Worm (Caenorhabditis elegans) whole organism, L1 larva: Measurements from ENCODE around the gene cyp-34A8.
A peak's percentile ranks its signal among the peaks of the same experiment; 100 is the strongest.

Experiments
- C04F5.9 ChIP-seq: sonication (generic microtip); optimal IDR thresholded peaks from 2 replicates; lab custom pipeline; 2016; ENCODE audit warnings: missing genetic modification characterization, missing compliant biosample characterization
- C16A3.4 ChIP-seq: fragments of 150-350 bp; optimal IDR thresholded peaks from 2 replicates; lab custom pipeline; 2014; ENCODE audit warnings: missing biosample characterization, missing genetic modification characterization
- C34B4.2 ChIP-seq: sonication (generic microtip); optimal IDR thresholded peaks from 2 replicates; lab custom pipeline; 2017; ENCODE audit warnings: mild to moderate bottlenecking, missing genetic modification characterization, missing compliant biosample characterization
- Y116A8C.19 ChIP-seq: sonication (generic microtip); optimal IDR thresholded peaks from 2 replicates; lab custom pipeline; 2016; ENCODE audit warnings: missing compliant biosample characterization, missing genetic modification characterization, borderline replicate concordance
- alr-1 ChIP-seq: fragments of 200-800 bp; sonication (Bioruptor generic); optimal IDR thresholded peaks from 2 replicates; lab custom pipeline; 2018; ENCODE audit warnings: borderline replicate concordance, mild to moderate bottlenecking, missing genetic modification characterization, missing compliant biosample characterization
- aly-2 ChIP-seq: fragments of 150-350 bp; optimal IDR thresholded peaks from 2 replicates; lab custom pipeline; 2014; ENCODE audit warnings: missing biosample characterization, missing genetic modification characterization
- blmp-1 ChIP-seq: fragments of 150-350 bp; optimal IDR thresholded peaks from 2 replicates; lab custom pipeline; 2014; ENCODE audit warnings: missing biosample characterization, missing genetic modification characterization
- ces-1 ChIP-seq: fragments of 150-350 bp; optimal IDR thresholded peaks from 2 replicates; lab custom pipeline; 2014; ENCODE audit warnings: missing biosample characterization, missing genetic modification reagents, missing genetic modification characterization
- dpl-1 ChIP-seq, 3 experiments: fragments of 150-350 bp in 2 of 3; sonication (generic microtip) in 1 of 3; optimal IDR thresholded peaks; 2 replicates each; lab custom pipeline; 2014 to 2017; ENCODE audit warnings: missing biosample characterization in 3 of 3, missing genetic modification characterization in 3 of 3, missing genetic modification reagents in 3 of 3
- efl-1 ChIP-seq, 4 experiments: fragments of 150-350 bp; optimal IDR thresholded peaks in 3 of 4; peaks in 1 of 4; 1 replicate in 1 of 4; 2 replicates in 3 of 4; lab custom pipeline; 2014; ENCODE audit warnings: missing biosample characterization in 2 of 4, missing genetic modification characterization in 2 of 4, missing genetic modification reagents in 2 of 4
- egl-13 ChIP-seq: sonication (generic microtip); optimal IDR thresholded peaks from 2 replicates; lab custom pipeline; 2016; ENCODE audit warnings: missing genotype, missing genetic modification reagents, missing genetic modification characterization, missing compliant biosample characterization
- egl-27 ChIP-seq, 2 experiments: fragments of 150-350 bp in 1 of 2; sonication (generic microtip); optimal IDR thresholded peaks; 3 replicates each; lab custom pipeline; 2017 to 2018; ENCODE audit warnings: missing biosample characterization in 2 of 2, missing genetic modification characterization in 2 of 2, missing genetic modification reagents in 2 of 2
- elt-3 ChIP-seq, 6 experiments: fragments of 150-350 bp in 1 of 6; sonication (generic microtip); optimal IDR thresholded peaks; 2 replicates each; lab custom pipeline; 2017 to 2018; ENCODE audit warnings: missing biosample characterization in 6 of 6, missing genetic modification characterization in 6 of 6, inconsistent platforms in 1 of 6
- fkh-10 ChIP-seq: sonication (generic microtip); optimal IDR thresholded peaks from 2 replicates; lab custom pipeline; 2017; ENCODE audit warnings: missing biosample characterization, missing genetic modification reagents, missing genetic modification characterization
- fkh-4 ChIP-seq: sonication (generic microtip); optimal IDR thresholded peaks from 2 replicates; lab custom pipeline; 2016; ENCODE audit warnings: missing compliant biosample characterization, missing genetic modification characterization, borderline replicate concordance
- fkh-8 ChIP-seq: sonication (generic microtip); optimal IDR thresholded peaks from 2 replicates; lab custom pipeline; 2016; ENCODE audit warnings: mild to moderate bottlenecking, missing genetic modification characterization, missing compliant biosample characterization
- grh-1 ChIP-seq: fragments of 200-800 bp; sonication (Bioruptor generic); IDR thresholded peaks from 2 replicates; pipeline ENCODE4 v1.3.6; 2022; ENCODE audit warnings: missing genetic modification reagents, missing genetic modification characterization, missing compliant biosample characterization
- hlh-4 ChIP-seq: sonication (generic microtip); optimal IDR thresholded peaks from 2 replicates; lab custom pipeline; 2016; ENCODE audit warnings: mild to moderate bottlenecking, missing genetic modification characterization, missing compliant biosample characterization
- irx-1 ChIP-seq: sonication (generic microtip); optimal IDR thresholded peaks from 2 replicates; lab custom pipeline; 2016; ENCODE audit warnings: missing genetic modification characterization, missing compliant biosample characterization
- lin-14 ChIP-seq: fragments of 200-800 bp; sonication (Bioruptor generic); optimal IDR thresholded peaks from 2 replicates; lab custom pipeline; 2018; ENCODE audit warnings: mild to moderate bottlenecking, missing genetic modification characterization, moderate library complexity, missing compliant biosample characterization
- lin-35 ChIP-seq, 2 experiments: fragments of 150-350 bp; optimal IDR thresholded peaks; 2 replicates each; lab custom pipeline; 2014; ENCODE audit warnings: missing biosample characterization in 2 of 2, missing genetic modification characterization in 2 of 2, missing genetic modification reagents in 2 of 2
- lin-39 ChIP-seq: fragments of 150-350 bp; optimal IDR thresholded peaks from 2 replicates; lab custom pipeline; 2014; ENCODE audit warnings: missing biosample characterization, missing genetic modification reagents, missing genetic modification characterization
- lir-3 ChIP-seq: sonication (generic microtip); optimal IDR thresholded peaks from 2 replicates; lab custom pipeline; 2016; ENCODE audit warnings: mild to moderate bottlenecking, missing genetic modification characterization, moderate library complexity, missing compliant biosample characterization; ENCODE audit not compliant: poor library complexity
- mab-9 ChIP-seq: fragments of 200-800 bp; sonication (Bioruptor generic); IDR thresholded peaks from 2 replicates; pipeline ENCODE4 v1.3.6; 2022; ENCODE audit warnings: missing genetic modification reagents, missing genetic modification characterization, missing compliant biosample characterization
- mdl-1 ChIP-seq, 2 experiments: fragments of 150-350 bp; optimal IDR thresholded peaks; 2 replicates each; lab custom pipeline; 2014 to 2017; ENCODE audit warnings: missing biosample characterization in 2 of 2, missing genetic modification characterization in 2 of 2, inconsistent platforms in 1 of 2
- mep-1 ChIP-seq: fragments of 150-350 bp; optimal IDR thresholded peaks from 2 replicates; lab custom pipeline; 2014; ENCODE audit warnings: missing biosample characterization, missing genetic modification characterization
- nhr-11 ChIP-seq: fragments of 150-350 bp; optimal IDR thresholded peaks from 2 replicates; lab custom pipeline; 2014; ENCODE audit warnings: missing biosample characterization, missing genetic modification characterization
- nhr-12 ChIP-seq: sonication (generic microtip); optimal IDR thresholded peaks from 2 replicates; lab custom pipeline; 2017; ENCODE audit warnings: missing biosample characterization, missing genetic modification characterization
- nhr-19 ChIP-seq: fragments of 200-800 bp; sonication (Bioruptor generic); conservative IDR thresholded peaks from 2 replicates; pipeline ENCODE4 v1.3.6; 2022; ENCODE audit warnings: missing genetic modification characterization, missing compliant biosample characterization
- nhr-20 ChIP-seq: sonication (generic microtip); optimal IDR thresholded peaks from 2 replicates; lab custom pipeline; 2016; ENCODE audit warnings: mild to moderate bottlenecking, missing genetic modification characterization, missing compliant biosample characterization
- nhr-71 ChIP-seq: sonication (generic microtip); optimal IDR thresholded peaks from 2 replicates; lab custom pipeline; 2016; ENCODE audit warnings: mild to moderate bottlenecking, missing genetic modification characterization, moderate library complexity, missing compliant biosample characterization
- nhr-76 ChIP-seq: sonication (generic microtip); optimal IDR thresholded peaks from 2 replicates; lab custom pipeline; 2017; ENCODE audit warnings: missing biosample characterization, missing genetic modification characterization
- nhr-84 ChIP-seq: sonication (generic microtip); optimal IDR thresholded peaks from 2 replicates; lab custom pipeline; 2017; ENCODE audit warnings: missing biosample characterization, missing genetic modification characterization
- nhr-85 ChIP-seq: sonication (generic microtip); peaks from one replicate; lab custom pipeline; 2016; ENCODE audit warnings: missing genetic modification characterization, inconsistent platforms, missing compliant biosample characterization
- nhr-90 ChIP-seq: sonication (generic microtip); optimal IDR thresholded peaks from 2 replicates; lab custom pipeline; 2016; ENCODE audit warnings: mild to moderate bottlenecking, missing genetic modification characterization, missing compliant biosample characterization; ENCODE audit not compliant: poor library complexity
- pag-3 ChIP-seq: sonication (generic microtip); optimal IDR thresholded peaks from 2 replicates; lab custom pipeline; 2017; ENCODE audit warnings: missing genetic modification characterization, mild to moderate bottlenecking, missing compliant biosample characterization, antibody characterized with exemption, borderline replicate concordance; ENCODE audit not compliant: insufficient read depth
- pax-3 ChIP-seq: fragments of 200-800 bp; sonication (Bioruptor generic); optimal IDR thresholded peaks from 2 replicates; lab custom pipeline; 2018; ENCODE audit warnings: mild to moderate bottlenecking, missing genetic modification characterization, moderate library complexity, missing compliant biosample characterization
- pqm-1 ChIP-seq: sonication (generic microtip); optimal IDR thresholded peaks from 3 replicates; lab custom pipeline; 2017; ENCODE audit warnings: missing biosample characterization, missing genetic modification characterization
- rnt-1 ChIP-seq: sonication (generic microtip); optimal IDR thresholded peaks from 2 replicates; lab custom pipeline; 2016; ENCODE audit warnings: mild to moderate bottlenecking, missing genetic modification characterization, moderate library complexity, missing compliant biosample characterization
- snpc-4 ChIP-seq: fragments of 150-350 bp; optimal IDR thresholded peaks from 2 replicates; lab custom pipeline; 2014; ENCODE audit warnings: missing biosample characterization, missing genetic modification characterization
- snu-23 ChIP-seq: sonication (generic microtip); optimal IDR thresholded peaks from 2 replicates; lab custom pipeline; 2016; ENCODE audit warnings: missing genetic modification characterization, missing compliant biosample characterization
- sox-4 ChIP-seq: sonication (generic microtip); optimal IDR thresholded peaks from 2 replicates; lab custom pipeline; 2016; ENCODE audit warnings: missing genetic modification characterization, missing compliant biosample characterization
- sup-37 ChIP-seq: fragments of 200-800 bp; sonication (Bioruptor generic); optimal IDR thresholded peaks from 2 replicates; lab custom pipeline; 2018; ENCODE audit warnings: mild to moderate bottlenecking, missing genetic modification characterization, missing compliant biosample characterization
- swsn-7 ChIP-seq: sonication (generic microtip); optimal IDR thresholded peaks from 2 replicates; lab custom pipeline; 2016; ENCODE audit warnings: missing genetic modification characterization, missing compliant biosample characterization
- tbx-2 ChIP-seq: sonication (generic microtip); optimal IDR thresholded peaks from 2 replicates; lab custom pipeline; 2016; ENCODE audit warnings: missing genetic modification characterization, missing compliant biosample characterization
- unc-130 ChIP-seq: fragments of 150-350 bp; optimal IDR thresholded peaks from 2 replicates; lab custom pipeline; 2017; ENCODE audit warnings: missing biosample characterization, missing genetic modification characterization, inconsistent platforms
- unc-30 ChIP-seq: sonication (generic microtip); optimal IDR thresholded peaks from 2 replicates; lab custom pipeline; 2017; ENCODE audit warnings: missing biosample characterization, missing genetic modification characterization
- unc-98 ChIP-seq: fragments of 200-800 bp; sonication (Bioruptor generic); IDR thresholded peaks from 2 replicates; pipeline ENCODE4 v1.3.6; 2022; ENCODE audit warnings: missing genetic modification characterization, missing compliant biosample characterization
- vab-15 ChIP-seq: sonication (generic microtip); optimal IDR thresholded peaks from 2 replicates; lab custom pipeline; 2017; ENCODE audit warnings: missing genotype, mild to moderate bottlenecking, missing genetic modification characterization, missing compliant biosample characterization
- zag-1 ChIP-seq: fragments of 150-350 bp; optimal IDR thresholded peaks from 2 replicates; lab custom pipeline; 2014; ENCODE audit warnings: missing biosample characterization, missing genetic modification characterization
- zip-4 ChIP-seq: fragments of 200-800 bp; sonication (Bioruptor generic); optimal IDR thresholded peaks from 2 replicates; lab custom pipeline; 2018; ENCODE audit warnings: mild to moderate bottlenecking, missing genetic modification characterization, moderate library complexity, missing compliant biosample characterization

The cyp-34A8 gene

ce11 chrV:3992334-3992733 is 24.7 kb upstream of the cyp-34A8 start (continued):
- TF ChIP-seq fkh-10 (GFP tag; lab: Kevin White, UChicago) = no peak
- TF ChIP-seq nhr-71 (tag; lab: Kevin White, UChicago) = peak; percentile 47
- TF ChIP-seq sox-4 = no peak
- TF ChIP-seq snu-23 (GFP tag; lab: Kevin White, UChicago) = no peak
- peak; percentile 2 for TF ChIP-seq nhr-90
- no peak for TF ChIP-seq irx-1
- no peak for TF ChIP-seq pqm-1 (tag; lab: Kevin White, UChicago)
- TF ChIP-seq swsn-7 (tag; lab: Kevin White, UChicago) = no peak
- TF ChIP-seq unc-130 (tag; lab: Kevin White, UChicago) = no peak
- no peak for TF ChIP-seq C04F5.9
- no peak for TF ChIP-seq sup-37 (GFP tag; lab: Kevin White, UChicago)
- no peak for TF ChIP-seq mdl-1 (tag; optimal IDR thresholded peaks at IDR 0.05; lab: Kevin White, UChicago)
- TF ChIP-seq C16A3.4 = no peak
- TF ChIP-seq nhr-20 (tag; lab: Kevin White, UChicago) = peak; percentile 56
- no peak for TF ChIP-seq vab-15 (tag; lab: Kevin White, UChicago)
- TF ChIP-seq zip-4 = no peak
- TF ChIP-seq C34B4.2 (tag; lab: Kevin White, UChicago) = no peak
- TF ChIP-seq egl-13 = no peak
- no peak for TF ChIP-seq fkh-8 (tag; lab: Kevin White, UChicago)
- no peak for TF ChIP-seq efl-1 (optimal IDR thresholded peaks at IDR 0.05; lab: Kevin White, UChicago)
- peak in 1 of 2 experiments; percentile 56 for TF ChIP-seq efl-1 (GFP tag; optimal IDR thresholded peaks at IDR 0.05 in 1 of 2; lab: Kevin White, UChicago)
- peak; percentile 58 for TF ChIP-seq grh-1 (GFP tag; lab: Robert Waterston, UW)
- no peak for TF ChIP-seq nhr-76 (tag; lab: Kevin White, UChicago)
- no peak for TF ChIP-seq dpl-1 (GFP tag; optimal IDR thresholded peaks at IDR 0.05; lab: Kevin White, UChicago)
- no peak for TF ChIP-seq ces-1 (GFP tag; lab: Kevin White, UChicago)
- TF ChIP-seq nhr-19 (GFP tag; lab: Robert Waterston, UW) = no peak
- no peak for TF ChIP-seq nhr-84
- TF ChIP-seq tbx-2 (tag; lab: Kevin White, UChicago) = peak; percentile 21
- TF ChIP-seq pax-3 (tag; lab: Kevin White, UChicago) = no peak
- TF ChIP-seq lir-3 (tag; lab: Kevin White, UChicago) = no peak
- no peak for TF ChIP-seq snpc-4 (tag; lab: Kevin White, UChicago)
- no peak for TF ChIP-seq zag-1 (tag; lab: Kevin White, UChicago)
- TF ChIP-seq mab-9 (GFP tag; lab: Robert Waterston, UW) = no peak
- TF ChIP-seq lin-39 (tag; lab: Kevin White, UChicago) = no peak
- no peak for TF ChIP-seq lin-14
- peak in 1 of 2 experiments; percentile 48 for TF ChIP-seq lin-35 (GFP tag; optimal IDR thresholded peaks at IDR 0.05; lab: Kevin White, UChicago)
- TF ChIP-seq alr-1 = no peak
- no peak for TF ChIP-seq nhr-12
- TF ChIP-seq elt-3 (tag; optimal IDR thresholded peaks at IDR 0.05; lab: Kevin White, UChicago) = peak in 1 of 6 experiments; percentile 37
- TF ChIP-seq fkh-4 (tag; lab: Kevin White, UChicago) = no peak
- peak; percentile 86 for TF ChIP-seq nhr-85
- no peak for TF ChIP-seq aly-2 (tag; lab: Kevin White, UChicago)
- TF ChIP-seq egl-27 (tag; optimal IDR thresholded peaks at IDR 0.05; lab: Kevin White, UChicago) = no peak
- TF ChIP-seq, all 84 proteins: peak for 9

- no peak for TF ChIP-seq pag-3
- no peak for TF ChIP-seq unc-98 (GFP tag; lab: Robert Waterston, UW)
- no peak for TF ChIP-seq snu-23 (GFP tag; lab: Kevin White, UChicago)
- peak; percentile 18 for TF ChIP-seq lin-14
- no peak for TF ChIP-seq unc-30 (tag; lab: Kevin White, UChicago)
- peak; percentile 36 for TF ChIP-seq blmp-1
- no peak for TF ChIP-seq mep-1 (tag; lab: Kevin White, UChicago)
- TF ChIP-seq zip-4 = no peak
- TF ChIP-seq rnt-1 (tag; lab: Kevin White, UChicago) = no peak
- peak; percentile 4 for TF ChIP-seq nhr-71 (tag; lab: Kevin White, UChicago)
- TF ChIP-seq nhr-85 = peak; percentile 83
- TF ChIP-seq hlh-4 (tag; lab: Kevin White, UChicago) = no peak
- TF ChIP-seq Y116A8C.19 (tag; lab: Kevin White, UChicago) = no peak
- peak; percentile 27 for TF ChIP-seq nhr-20 (tag; lab: Kevin White, UChicago)
- no peak for TF ChIP-seq egl-13
- peak; percentile 9 for TF ChIP-seq nhr-90
- TF ChIP-seq vab-15 (tag; lab: Kevin White, UChicago) = no peak
- TF ChIP-seq elt-3 (tag; optimal IDR thresholded peaks at IDR 0.05; lab: Kevin White, UChicago) = peak in 2 of 6 experiments; percentile 16 to 42
- no peak for TF ChIP-seq efl-1 (optimal IDR thresholded peaks at IDR 0.05; lab: Kevin White, UChicago)
- TF ChIP-seq efl-1 (GFP tag; optimal IDR thresholded peaks at IDR 0.05 in 1 of 2; lab: Kevin White, UChicago) = peak in 1 of 2 experiments; percentile 49
- no peak for TF ChIP-seq nhr-11 (tag; lab: Kevin White, UChicago)
Observed at ce11 chrV:3989070-3989469, 21.4 kb upstream of the cyp-34A8 start, which contains the start of gene nlp-27. TSS of gene nlp-27 (plus strand) at chrV:3989378.
